Fruit fly (Drosophila melanogaster) whole organism: Measurements from ENCODE around the gene CNPYb.

ENCODE experiments used
- CG8478 ChIP-seq: fragments of >200 bp; optimal IDR thresholded peaks from 2 replicates; lab custom pipeline; 2018; ENCODE audit warnings: inconsistent platforms
- Dll ChIP-seq: fragments of >200 bp; optimal IDR thresholded peaks from 2 replicates; lab custom pipeline; 2017
- EcR ChIP-seq, 2 experiments: fragments of >200 bp; optimal IDR thresholded peaks; 2 replicates each; lab custom pipeline; 2017; ENCODE audit warnings: missing biosample characterization in 2 of 2, missing genetic modification characterization in 2 of 2, missing genetic modification reagents in 2 of 2
- pan ChIP-seq: fragments of >200 bp; optimal IDR thresholded peaks from 2 replicates; lab custom pipeline; 2017
- psq ChIP-seq: fragments of >200 bp; optimal IDR thresholded peaks from 2 replicates; lab custom pipeline; 2017
- usp ChIP-seq: fragments of >200 bp; optimal IDR thresholded peaks from 2 replicates; lab custom pipeline; 2017; ENCODE audit warnings: missing biosample characterization, missing genetic modification characterization, mixed read lengths

CNPYb gene

DNA sequence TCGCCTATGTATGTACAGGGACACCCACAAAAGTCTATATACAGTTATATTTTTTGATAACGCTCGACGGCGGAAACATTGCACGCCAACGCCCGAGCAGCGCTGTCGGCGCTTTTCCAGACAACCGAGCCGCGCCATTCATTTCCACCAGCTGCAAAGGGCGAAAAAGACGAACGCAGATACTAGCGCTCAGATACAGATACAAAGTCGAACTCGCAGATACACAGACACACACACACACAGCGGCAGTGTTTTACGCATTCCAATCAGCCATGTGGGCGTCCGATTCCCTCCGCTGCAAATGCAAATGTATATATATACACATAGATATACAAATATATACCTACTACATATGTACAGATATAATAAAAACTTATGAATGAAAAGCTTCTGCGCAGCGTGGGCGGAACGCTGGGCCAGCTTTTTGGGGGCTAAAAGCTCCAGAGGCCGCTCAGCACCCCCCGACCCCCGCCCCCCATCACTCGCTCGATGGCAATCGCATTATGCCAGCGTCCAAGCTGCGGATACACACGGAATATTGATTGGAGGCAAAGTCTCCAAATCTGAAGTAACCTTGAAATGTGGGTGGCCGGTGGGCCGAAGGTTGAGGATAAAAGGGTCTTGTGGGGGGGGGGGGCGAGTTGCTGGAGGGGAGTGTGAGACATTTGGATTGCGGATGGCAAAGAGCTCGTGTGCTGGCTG, 4.4 kb downstream of the CNPYb start:
- TF ChIP-seq pan (lab: Kevin White, UChicago), result no peak
- TF ChIP-seq usp, result no peak
- TF ChIP-seq Dll (lab: Kevin White, UChicago), result no peak

DNA sequence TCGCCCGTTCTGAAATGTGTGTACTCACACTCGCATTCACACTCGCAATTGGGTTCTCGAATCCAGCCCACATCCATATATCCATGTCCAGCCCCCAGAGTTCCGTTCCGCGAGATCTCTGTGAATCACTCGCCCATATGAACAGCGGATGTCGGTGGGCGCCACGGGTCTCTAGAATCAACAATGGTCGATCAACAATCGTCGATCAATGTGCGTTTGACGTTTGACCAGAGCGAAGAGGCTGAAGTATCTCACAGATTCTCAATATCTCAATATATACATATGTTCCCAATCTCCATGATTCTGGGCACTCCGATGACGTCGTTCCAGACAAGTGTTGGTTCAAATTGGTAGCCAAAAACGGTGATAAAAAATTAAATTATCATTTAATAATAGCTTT, 6.9 kb downstream of the CNPYb start:
- TF ChIP-seq pan (lab: Kevin White, UChicago), result no peak
- no peak for TF ChIP-seq psq (lab: Kevin White, UChicago)

DNA sequence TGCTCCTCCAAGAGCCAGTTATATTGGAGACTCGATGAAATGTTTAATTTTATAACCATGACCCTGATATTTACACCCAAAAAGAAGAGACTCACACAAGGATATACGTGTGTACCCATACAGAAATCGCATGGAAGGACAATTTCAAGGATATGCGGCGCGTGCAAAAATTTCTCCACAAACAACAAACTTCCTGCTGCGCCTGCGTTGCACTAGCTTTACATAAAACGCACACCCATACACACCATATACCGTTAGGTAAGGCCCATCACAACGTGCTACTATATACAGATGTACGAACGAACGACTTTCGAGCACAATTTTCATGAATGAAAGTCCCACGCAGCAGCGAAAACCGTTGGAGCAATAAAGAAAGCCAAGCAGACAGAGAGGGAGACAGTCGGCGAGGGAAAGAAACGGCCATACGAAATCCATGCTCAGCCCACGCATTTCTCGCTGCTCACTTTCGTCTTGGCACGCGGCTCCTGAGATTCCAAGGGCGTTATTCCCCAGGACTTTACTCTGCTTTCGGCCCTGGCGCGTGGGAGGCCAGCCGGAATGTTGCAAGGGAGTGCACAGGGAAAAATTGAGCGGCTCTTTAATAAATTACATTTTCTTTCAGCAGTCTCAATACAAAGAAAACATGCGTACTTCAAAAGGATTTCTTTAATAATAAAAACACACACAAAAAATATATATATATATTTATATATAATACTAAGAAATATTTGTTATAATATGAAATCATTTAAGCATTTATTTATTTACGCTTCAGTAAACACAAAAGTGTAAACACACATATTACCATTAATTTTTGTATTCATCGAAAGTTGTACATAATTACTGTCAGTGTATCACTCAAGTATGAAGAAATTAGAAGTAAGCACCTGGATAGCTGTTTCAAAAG, 8.4 kb downstream of the CNPYb start:
- TF ChIP-seq CG8478 (lab: Kevin White, UChicago) (no peak), pan (lab: Kevin White, UChicago) (no peak), Dll (lab: Kevin White, UChicago) (no peak), EcR (GFP tag; optimal IDR thresholded peaks at IDR 0.05; lab: Kevin White, UChicago) (no peak), psq (lab: Kevin White, UChicago) (no peak), usp (no peak)

DNA sequence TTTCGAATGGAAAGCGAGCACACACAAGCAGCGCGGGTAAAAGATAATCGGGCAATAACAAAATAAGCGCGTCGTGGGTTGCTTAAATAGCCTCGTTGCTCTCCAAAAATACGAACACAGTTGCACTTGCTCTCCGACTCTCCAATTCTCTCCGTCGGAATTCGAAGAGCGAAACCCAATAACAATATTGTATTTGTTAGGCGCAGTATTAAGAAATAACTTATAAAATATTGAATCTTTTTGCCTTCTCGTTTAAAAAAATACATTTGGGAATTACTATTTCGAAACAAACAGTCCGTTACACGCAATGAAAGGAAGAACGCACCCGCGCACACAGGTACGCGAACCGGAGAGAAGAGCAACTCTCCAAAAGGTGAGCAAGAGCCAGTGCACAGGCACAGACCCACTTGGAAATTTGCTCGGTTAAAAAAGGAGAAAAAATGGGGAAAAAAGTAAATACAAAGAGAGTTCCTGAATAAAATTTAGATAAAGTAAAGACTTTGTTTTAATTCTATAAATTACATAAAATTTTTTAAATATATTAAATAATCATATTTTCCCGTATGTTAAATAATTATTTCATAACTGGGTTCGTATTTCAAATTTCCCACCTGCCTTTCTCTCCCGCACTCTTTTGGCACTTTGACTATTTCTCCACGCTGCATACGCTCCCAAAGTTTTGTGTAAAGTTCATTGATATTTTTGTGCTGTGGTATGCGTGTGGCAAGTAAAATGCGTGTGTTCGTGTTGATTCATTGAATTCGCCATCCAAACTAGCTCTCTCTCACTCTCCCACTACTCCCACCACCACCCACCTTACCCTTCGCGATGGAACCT, 9.4 kb downstream of the CNPYb start, which contains the start of gene Mkp3:
Gene Mkp3, minus strand, starts transcription at position 63 of the 837 bp plus-strand sequence.
- TF ChIP-seq usp (no peak), Dll (lab: Kevin White, UChicago) (peak; percentile 73)

DNA sequence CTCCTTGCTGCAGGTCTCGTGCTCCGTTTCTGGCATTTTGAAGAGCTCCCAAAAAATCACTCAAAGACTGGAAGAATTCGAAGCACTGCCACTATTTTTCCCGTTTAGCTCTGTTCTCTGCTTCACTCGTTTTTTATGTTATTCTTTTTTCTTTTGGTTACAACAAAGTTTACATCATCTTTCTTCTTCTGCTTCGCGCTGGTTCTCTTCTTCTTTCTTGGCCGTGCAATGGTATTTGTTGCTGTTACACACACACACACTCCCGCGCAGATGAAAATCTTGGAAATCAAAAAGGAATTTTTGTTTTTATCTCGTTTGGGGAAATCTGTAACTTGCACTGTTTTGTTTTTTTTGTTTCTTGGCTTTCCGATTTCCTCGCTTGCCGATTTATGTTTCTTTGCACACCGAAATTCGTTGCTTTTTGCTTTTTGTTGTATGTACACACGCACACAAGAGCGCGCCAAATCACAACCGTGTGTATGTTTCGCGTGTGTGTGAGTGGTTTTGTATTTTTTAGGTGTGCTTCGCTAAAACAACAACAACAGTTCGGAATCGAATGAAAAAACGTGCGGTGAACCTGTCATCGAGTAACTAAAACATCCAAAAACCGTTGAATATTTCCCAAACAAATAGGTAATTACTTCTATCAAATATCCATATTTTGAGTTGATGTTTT, 10.2 kb downstream of the CNPYb start:
- TF ChIP-seq psq (lab: Kevin White, UChicago) (no peak), usp (no peak), EcR (GFP tag; optimal IDR thresholded peaks at IDR 0.05; lab: Kevin White, UChicago) (no peak), Dll (lab: Kevin White, UChicago) (no peak), pan (lab: Kevin White, UChicago) (no peak), CG8478 (lab: Kevin White, UChicago) (no peak)

DNA sequence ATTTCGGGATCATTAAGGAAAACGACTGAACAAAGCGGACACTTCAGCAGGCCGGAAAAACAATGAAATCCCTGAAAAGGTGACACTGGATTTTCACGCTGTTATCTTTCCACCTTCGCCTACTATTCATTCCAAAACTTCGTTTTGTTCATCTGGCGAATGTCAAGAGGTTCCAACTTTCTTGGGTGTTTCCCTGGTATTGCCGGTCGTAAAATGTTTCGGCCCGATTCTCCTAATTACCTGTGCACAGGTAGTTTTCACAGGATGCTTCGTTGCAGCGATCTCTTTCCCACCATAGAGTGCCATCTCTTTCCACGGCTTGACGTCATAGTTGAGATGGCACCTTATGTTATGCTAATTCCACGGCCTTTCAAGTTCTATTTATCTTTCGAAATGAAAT, 12.9 kb downstream of the CNPYb start:
- no peak for TF ChIP-seq CG8478 (lab: Kevin White, UChicago)
- no peak for TF ChIP-seq usp
- TF ChIP-seq EcR (GFP tag; optimal IDR thresholded peaks at IDR 0.05; lab: Kevin White, UChicago), result no peak
- TF ChIP-seq pan (lab: Kevin White, UChicago), result no peak
- no peak for TF ChIP-seq Dll (lab: Kevin White, UChicago)
- TF ChIP-seq psq (lab: Kevin White, UChicago), result no peak

DNA sequence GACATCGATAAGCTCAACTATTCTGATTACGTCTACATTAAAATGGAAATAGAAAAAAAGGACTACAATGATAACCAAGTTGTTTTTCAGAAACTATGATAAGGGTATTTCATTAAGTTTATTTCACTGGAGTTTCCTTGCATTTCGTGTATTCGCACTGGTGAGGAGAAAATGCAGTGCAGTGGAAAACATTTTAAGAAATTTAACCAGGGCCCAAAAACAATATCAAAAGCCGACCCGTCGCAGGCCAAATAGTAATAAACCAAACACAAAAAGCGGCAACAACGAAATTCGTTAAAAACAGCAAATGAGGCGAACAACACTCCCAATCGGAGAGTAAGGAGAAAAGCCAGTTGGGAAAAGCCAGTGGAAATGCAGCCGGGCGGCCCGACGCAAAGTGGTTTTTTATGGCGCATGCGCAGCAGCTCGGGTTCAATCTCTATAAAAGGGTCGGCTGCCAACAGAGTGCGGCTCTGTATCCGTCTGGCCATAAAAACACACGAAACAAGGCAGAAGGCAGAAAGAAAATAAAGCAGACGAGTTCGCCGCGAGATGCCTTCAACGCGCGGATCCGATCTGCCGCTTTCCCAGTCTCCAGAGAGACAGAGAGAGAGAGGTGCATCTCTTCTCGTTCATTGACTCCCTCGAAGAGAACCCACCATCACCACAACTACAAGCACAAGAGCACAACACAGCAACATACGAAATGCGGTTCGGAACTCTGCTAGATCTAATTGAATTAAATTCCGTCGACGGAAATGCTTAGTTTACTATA, 14.9 kb downstream of the CNPYb start:
- TF ChIP-seq Dll (lab: Kevin White, UChicago), result no peak
- no peak for TF ChIP-seq pan (lab: Kevin White, UChicago)
- no peak for TF ChIP-seq usp
- TF ChIP-seq CG8478 (lab: Kevin White, UChicago), result no peak
- TF ChIP-seq EcR (GFP tag; optimal IDR thresholded peaks at IDR 0.05; lab: Kevin White, UChicago), result peak; percentile 61 to 91

DNA sequence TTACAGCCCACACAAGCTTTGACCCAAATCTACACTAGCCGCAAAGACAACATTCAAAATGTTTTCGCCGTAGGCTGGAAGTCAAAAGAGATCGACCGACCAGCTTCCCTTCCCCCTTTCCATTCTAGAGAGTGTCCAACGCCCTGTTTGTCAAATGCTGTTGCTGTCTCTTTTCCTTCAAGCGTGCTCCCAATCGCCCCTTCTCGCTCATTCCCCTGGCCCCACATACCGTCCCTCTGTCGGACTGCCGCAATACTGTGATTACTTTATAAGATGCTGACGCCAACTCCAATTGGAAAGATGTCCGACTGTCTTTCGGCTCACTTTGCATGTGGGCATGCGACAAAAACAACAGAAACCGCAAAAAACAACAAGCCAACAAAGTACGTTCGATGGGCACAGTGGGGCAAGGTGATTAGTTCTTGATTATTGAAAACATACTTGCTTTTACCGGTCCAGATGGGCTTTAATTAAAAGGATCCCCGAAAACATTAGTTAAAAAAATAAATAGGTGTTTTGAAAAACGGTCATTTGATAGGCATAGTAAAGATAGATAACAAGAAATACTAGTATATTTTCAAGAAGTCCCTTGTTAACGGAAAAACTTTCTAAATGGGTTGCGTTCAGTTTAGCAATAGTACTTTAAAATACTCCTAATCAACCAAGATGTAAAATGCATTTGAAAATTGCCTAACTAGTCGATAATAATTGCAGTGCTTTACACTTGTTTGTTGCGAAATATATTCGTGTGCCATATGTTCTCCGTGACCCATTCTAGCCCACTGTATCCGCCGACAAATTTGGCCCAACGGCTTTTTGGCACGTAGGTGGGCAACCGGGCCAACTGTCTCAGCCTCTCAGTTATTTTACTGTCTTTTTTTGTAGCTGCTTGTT, 16.0 kb downstream of the CNPYb start:
- no peak for TF ChIP-seq EcR (GFP tag; optimal IDR thresholded peaks at IDR 0.05; lab: Kevin White, UChicago)
- no peak for TF ChIP-seq usp
- TF ChIP-seq pan (lab: Kevin White, UChicago), result no peak
- TF ChIP-seq Dll (lab: Kevin White, UChicago), result no peak
- no peak for TF ChIP-seq psq (lab: Kevin White, UChicago)
- TF ChIP-seq CG8478 (lab: Kevin White, UChicago), result no peak

DNA sequence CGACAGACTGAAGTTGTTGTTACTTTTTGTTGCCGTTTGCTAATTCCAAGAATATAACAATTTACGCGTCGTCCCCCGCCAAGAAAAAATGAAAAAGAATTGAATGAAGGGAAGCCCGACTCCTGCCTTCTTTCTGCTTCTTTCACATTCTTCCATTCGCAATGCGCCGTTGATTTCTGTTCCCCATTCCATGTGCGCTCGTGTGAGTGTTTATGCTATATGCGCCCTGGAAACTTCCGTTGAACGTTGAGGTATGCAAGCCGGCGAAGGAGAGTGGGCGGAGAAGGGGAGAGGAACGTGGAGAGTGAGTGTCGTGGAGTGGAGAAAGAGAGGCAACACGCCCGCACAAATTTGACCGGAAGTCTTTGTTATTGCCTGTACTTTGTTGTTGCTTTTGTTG, 16.9 kb downstream of the CNPYb start:
- TF ChIP-seq usp, result no peak
- no peak for TF ChIP-seq Dll (lab: Kevin White, UChicago)
- no peak for TF ChIP-seq pan (lab: Kevin White, UChicago)
- no peak for TF ChIP-seq CG8478 (lab: Kevin White, UChicago)
- no peak for TF ChIP-seq psq (lab: Kevin White, UChicago)
- TF ChIP-seq EcR (GFP tag; optimal IDR thresholded peaks at IDR 0.05; lab: Kevin White, UChicago), result no peak

DNA sequence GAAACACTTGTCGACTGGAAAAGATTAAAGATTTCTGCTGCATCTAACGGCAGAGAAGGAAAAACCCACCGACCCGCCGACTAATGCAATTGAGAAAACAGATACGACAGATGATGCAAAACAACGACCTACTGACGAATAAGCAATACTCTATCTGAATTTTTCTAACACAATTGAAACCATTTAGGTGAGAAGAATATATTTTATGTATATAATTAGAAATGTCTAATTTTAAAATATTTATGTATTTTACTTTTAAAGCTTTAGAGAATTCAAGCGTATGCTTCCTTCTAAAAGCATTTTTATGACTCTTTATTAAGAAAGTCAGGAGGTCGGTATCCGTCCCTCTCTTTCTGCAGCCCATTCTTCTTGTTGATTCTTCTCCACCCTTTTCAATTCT, 17.6 kb downstream of the CNPYb start:
- no peak for TF ChIP-seq EcR (GFP tag; optimal IDR thresholded peaks at IDR 0.05; lab: Kevin White, UChicago)
- TF ChIP-seq usp, result no peak
- no peak for TF ChIP-seq CG8478 (lab: Kevin White, UChicago)
- no peak for TF ChIP-seq Dll (lab: Kevin White, UChicago)
